Worm (Caenorhabditis elegans) whole organism, L2 larva: ENCODE results near the gene T19H12.15.
A peak's percentile ranks its signal among the peaks of the same experiment; 100 is the strongest.

Experiments used
- C34F6.9 ChIP-seq: fragments of 150-350 bp; optimal IDR thresholded peaks from 2 replicates; lab custom pipeline; 2014; ENCODE audit warnings: missing biosample characterization, missing genetic modification characterization
- F13H6.1 ChIP-seq: sonication (generic microtip); optimal IDR thresholded peaks from 2 replicates; lab custom pipeline; 2016; ENCODE audit warnings: missing genetic modification characterization, missing compliant biosample characterization
- Y55F3AM.14 ChIP-seq: fragments of 200-800 bp; sonication (Bioruptor generic); optimal IDR thresholded peaks from 2 replicates; lab custom pipeline; 2018; ENCODE audit warnings: mild to moderate bottlenecking, missing genetic modification characterization, missing compliant biosample characterization
- alr-1 ChIP-seq: fragments of 150-350 bp; optimal IDR thresholded peaks from 2 replicates; lab custom pipeline; 2014; ENCODE audit warnings: missing biosample characterization, missing genetic modification characterization
- blmp-1 ChIP-seq: sonication (generic microtip); optimal IDR thresholded peaks from 2 replicates; lab custom pipeline; 2017; ENCODE audit warnings: missing genetic modification characterization, mild to moderate bottlenecking, missing compliant biosample characterization, antibody characterized with exemption, moderate library complexity; ENCODE audit not compliant: insufficient read depth
- ceh-16 ChIP-seq: fragments of 150-350 bp; optimal IDR thresholded peaks from 2 replicates; lab custom pipeline; 2014; ENCODE audit warnings: missing biosample characterization, missing genetic modification characterization
- ceh-82 ChIP-seq: fragments of 150-350 bp; optimal IDR thresholded peaks from 2 replicates; lab custom pipeline; 2014; ENCODE audit warnings: missing biosample characterization, missing genetic modification characterization
- crh-2 ChIP-seq: sonication (generic microtip); optimal IDR thresholded peaks from 2 replicates; lab custom pipeline; 2017; ENCODE audit warnings: missing biosample characterization, missing genetic modification characterization
- dmd-4 ChIP-seq: sonication (generic microtip); optimal IDR thresholded peaks from 2 replicates; lab custom pipeline; 2017; ENCODE audit warnings: missing biosample characterization, missing genetic modification characterization
- elt-3 ChIP-seq: sonication (generic microtip); optimal IDR thresholded peaks from 2 replicates; lab custom pipeline; 2017; ENCODE audit warnings: missing biosample characterization, missing genetic modification characterization
- fos-1 ChIP-seq: fragments of 150-350 bp; optimal IDR thresholded peaks from 2 replicates; lab custom pipeline; 2014; ENCODE audit warnings: missing biosample characterization, missing genetic modification characterization
- gmeb-1 ChIP-seq: fragments of 150-350 bp; optimal IDR thresholded peaks from 2 replicates; lab custom pipeline; 2014; ENCODE audit warnings: missing biosample characterization, missing genetic modification characterization
- lin-11 ChIP-seq: fragments of 150-350 bp; sonication (generic microtip); optimal IDR thresholded peaks from 2 replicates; lab custom pipeline; 2014; ENCODE audit warnings: missing biosample characterization, missing genetic modification characterization, inconsistent platforms, mixed read lengths
- lin-13 ChIP-seq: fragments of 150-350 bp; optimal IDR thresholded peaks from 2 replicates; lab custom pipeline; 2014; ENCODE audit warnings: missing biosample characterization, missing genetic modification reagents, missing genetic modification characterization
- lsy-2 ChIP-seq, 2 experiments: fragments of 150-350 bp in 1 of 2; sonication (generic microtip) in 1 of 2; optimal IDR thresholded peaks; 2 replicates each; lab custom pipeline; 2014 to 2017; ENCODE audit warnings: missing biosample characterization in 2 of 2, missing genetic modification characterization in 2 of 2
- mab-5 ChIP-seq: fragments of 150-350 bp; optimal IDR thresholded peaks from 2 replicates; lab custom pipeline; 2014; ENCODE audit warnings: missing biosample characterization, missing genetic modification characterization
- mdl-1 ChIP-seq, 2 experiments: fragments of 150-350 bp in 1 of 2; sonication (generic microtip) in 1 of 2; optimal IDR thresholded peaks; 2 replicates each; lab custom pipeline; 2017; ENCODE audit warnings: missing biosample characterization in 2 of 2, missing genetic modification characterization in 2 of 2
- nhr-10 ChIP-seq: sonication (generic microtip); optimal IDR thresholded peaks from 2 replicates; lab custom pipeline; 2017; ENCODE audit warnings: missing biosample characterization, missing genetic modification characterization
- nhr-11 ChIP-seq: fragments of 150-350 bp; optimal IDR thresholded peaks from 2 replicates; lab custom pipeline; 2014; ENCODE audit warnings: missing biosample characterization, missing genetic modification characterization
- nhr-129 ChIP-seq: fragments of 150-350 bp; optimal IDR thresholded peaks from 2 replicates; lab custom pipeline; 2014; ENCODE audit warnings: missing biosample characterization, missing genetic modification characterization
- nhr-237 ChIP-seq: fragments of 150-350 bp; optimal IDR thresholded peaks from 2 replicates; lab custom pipeline; 2014; ENCODE audit warnings: missing biosample characterization, missing genetic modification characterization
- nhr-25 ChIP-seq: fragments of 150-350 bp; sonication (generic microtip); optimal IDR thresholded peaks from 3 replicates; lab custom pipeline; 2014; ENCODE audit warnings: missing biosample characterization, missing genetic modification characterization
- peb-1 ChIP-seq: fragments of 150-350 bp; optimal IDR thresholded peaks from 2 replicates; lab custom pipeline; 2014; ENCODE audit warnings: missing biosample characterization, missing genetic modification characterization
- sma-3 ChIP-seq: sonication (generic microtip); optimal IDR thresholded peaks from 2 replicates; lab custom pipeline; 2016; ENCODE audit warnings: missing genetic modification reagents, missing genetic modification characterization, missing compliant biosample characterization
- sma-9 ChIP-seq, 2 experiments: fragments of 150-350 bp in 1 of 2; sonication (generic microtip) in 1 of 2; optimal IDR thresholded peaks; 2 replicates each; lab custom pipeline; 2014 to 2016; ENCODE audit warnings: missing genetic modification characterization in 2 of 2, mild to moderate bottlenecking in 1 of 2, missing biosample characterization in 1 of 2, missing compliant biosample characterization in 1 of 2, missing genetic modification reagents in 1 of 2, moderate library complexity in 1 of 2
- snpc-4 ChIP-seq: fragments of 150-350 bp; optimal IDR thresholded peaks from 2 replicates; lab custom pipeline; 2014; ENCODE audit warnings: missing biosample characterization, missing genetic modification characterization
- unc-39 ChIP-seq: fragments of 150-350 bp; optimal IDR thresholded peaks from 2 replicates; lab custom pipeline; 2014; ENCODE audit warnings: missing biosample characterization, missing genetic modification characterization
- unc-55 ChIP-seq: fragments of 150-350 bp; sonication (generic microtip); optimal IDR thresholded peaks from 3 replicates; lab custom pipeline; 2014; ENCODE audit warnings: missing biosample characterization, missing genetic modification reagents, missing genetic modification characterization
- unc-62 ChIP-seq: fragments of 150-350 bp; optimal IDR thresholded peaks from 2 replicates; lab custom pipeline; 2014; ENCODE audit warnings: missing biosample characterization, missing genetic modification reagents, missing genetic modification characterization
- zag-1 ChIP-seq: fragments of 150-350 bp; optimal IDR thresholded peaks from 2 replicates; lab custom pipeline; 2014; ENCODE audit warnings: missing biosample characterization, missing genetic modification characterization
- ztf-1 ChIP-seq: fragments of 200-800 bp; sonication (Bioruptor generic); conservative IDR thresholded peaks from 2 replicates; pipeline ENCODE4 v1.3.6; 2022; ENCODE audit warnings: missing genetic modification characterization, missing compliant biosample characterization
- ztf-4 ChIP-seq: fragments of 150-350 bp; optimal IDR thresholded peaks from 2 replicates; lab custom pipeline; 2014; ENCODE audit warnings: missing biosample characterization, missing genetic modification characterization

The T19H12.15 gene

DNA sequence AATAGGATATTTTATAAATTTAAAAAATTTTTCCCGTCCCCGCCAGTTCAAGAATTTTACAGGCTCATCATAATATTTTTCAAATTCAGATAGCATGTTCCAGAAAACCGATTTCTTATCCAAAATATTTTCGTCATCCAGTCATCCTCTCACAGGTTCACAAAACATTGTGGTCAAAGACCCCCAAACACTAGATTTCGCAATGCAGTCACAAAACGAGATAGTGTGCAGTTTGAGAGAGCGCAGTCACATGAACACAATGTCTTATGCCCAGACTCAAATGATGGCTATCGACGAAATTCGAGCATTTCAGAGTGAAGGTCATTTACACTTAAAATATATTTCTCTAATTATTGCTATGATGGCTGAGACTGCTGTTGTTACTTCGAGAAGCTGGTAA, 34.6 kb downstream of the T19H12.15 start, which contains the start of gene abhd-5.2:
TSS of gene abhd-5.2 (plus strand) at position 95 of the 400 bp plus-strand sequence.
- TF ChIP-seq ztf-1 (GFP tag; lab: Robert Waterston, UW) (no peak), fos-1 (peak; percentile 60), nhr-10 (tag; lab: Kevin White, UChicago) (no peak), snpc-4 (tag; lab: Kevin White, UChicago) (no peak), Y55F3AM.14 (no peak), nhr-11 (no peak), sma-3 (peak; percentile 12), nhr-25 (peak; percentile 7), F13H6.1 (tag; lab: Kevin White, UChicago) (peak; percentile 25), sma-9 (GFP tag; optimal IDR thresholded peaks at IDR 0.05; lab: Kevin White, UChicago) (peak; percentile 45), sma-9 (tag; optimal IDR thresholded peaks at IDR 0.05; lab: Kevin White, UChicago) (no peak), gmeb-1 (tag; lab: Kevin White, UChicago) (peak; percentile 71), crh-2 (peak; percentile 45), mdl-1 (tag; optimal IDR thresholded peaks at IDR 0.05; lab: Kevin White, UChicago) (no peak), unc-55 (GFP tag; lab: Kevin White, UChicago) (peak; percentile 66), C34F6.9 (tag; lab: Kevin White, UChicago) (peak; percentile 83), nhr-129 (peak; percentile 79), lsy-2 (tag; optimal IDR thresholded peaks at IDR 0.05; lab: Kevin White, UChicago) (peak in 1 of 2 experiments; percentile 61), nhr-237 (tag; lab: Kevin White, UChicago) (no peak), unc-62 (GFP tag; lab: Kevin White, UChicago) (no peak), dmd-4 (no peak)

DNA sequence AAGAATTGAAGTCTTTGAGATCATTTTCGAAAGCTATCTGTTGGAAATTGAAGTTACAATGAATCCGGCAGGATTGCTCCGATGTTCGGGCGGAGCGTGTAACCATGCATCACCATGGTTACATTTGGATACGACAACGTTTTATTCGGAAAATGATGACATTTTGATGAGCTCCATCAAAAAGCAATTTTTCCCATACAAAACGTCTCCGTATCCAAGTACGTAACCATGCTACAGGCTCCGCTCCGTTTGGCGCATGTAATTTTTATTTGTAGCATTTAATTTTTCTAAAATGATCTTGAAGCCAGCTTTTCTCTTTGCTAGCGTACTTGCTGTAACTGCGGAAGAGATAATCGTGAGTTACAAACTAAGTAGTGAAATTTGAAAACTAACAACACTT, 36.6 kb downstream of the T19H12.15 start, which contains the start of the genes cwp-2 and cwp-3:
TSS of gene cwp-2 (minus strand) at position 101 of the 400 bp plus-strand sequence.
TSS of gene cwp-3 (plus strand) at position 293 of the 400 bp plus-strand sequence.
- TF ChIP-seq mab-5 (no peak), unc-62 (GFP tag; lab: Kevin White, UChicago) (no peak), ztf-4 (tag; lab: Kevin White, UChicago) (no peak), sma-9 (GFP tag; optimal IDR thresholded peaks at IDR 0.05; lab: Kevin White, UChicago) (no peak), sma-9 (tag; optimal IDR thresholded peaks at IDR 0.05; lab: Kevin White, UChicago) (no peak), nhr-25 (no peak), crh-2 (no peak), F13H6.1 (tag; lab: Kevin White, UChicago) (no peak), nhr-129 (no peak), zag-1 (tag; lab: Kevin White, UChicago) (no peak), nhr-237 (tag; lab: Kevin White, UChicago) (no peak), mdl-1 (tag; optimal IDR thresholded peaks at IDR 0.05; lab: Kevin White, UChicago) (no peak), lsy-2 (tag; optimal IDR thresholded peaks at IDR 0.05; lab: Kevin White, UChicago) (no peak), ceh-16 (no peak), dmd-4 (no peak), lin-11 (tag; lab: Kevin White, UChicago) (no peak)
- TF ChIP-seq, all 48 proteins: peak for 0

DNA sequence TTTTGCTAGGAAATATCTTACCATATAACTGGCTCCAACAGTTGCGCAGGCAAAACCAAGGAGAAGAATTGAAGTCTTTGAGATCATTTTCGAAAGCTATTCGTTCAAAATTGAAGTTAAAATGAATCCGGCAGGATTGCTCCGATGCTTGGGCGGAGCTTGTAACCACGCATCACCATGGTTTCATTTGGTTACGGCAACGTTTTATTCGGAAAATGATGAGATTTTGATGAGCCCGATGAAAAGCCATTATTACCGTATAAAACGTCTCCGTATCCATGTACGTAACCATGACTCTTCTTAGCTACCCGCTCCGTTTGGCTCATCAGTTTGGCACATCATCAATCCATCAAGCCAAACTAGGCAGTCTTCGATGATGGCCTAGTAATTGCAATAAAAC, 38.0 kb downstream of the T19H12.15 start, which contains the start of gene cwp-1:
TSS of gene cwp-1 (minus strand) at position 101 of the 400 bp plus-strand sequence.
- TF ChIP-seq gmeb-1 (tag; lab: Kevin White, UChicago) (no peak), unc-55 (GFP tag; lab: Kevin White, UChicago) (no peak), zag-1 (tag; lab: Kevin White, UChicago) (no peak), peb-1 (tag; lab: Kevin White, UChicago) (no peak), dmd-4 (no peak), crh-2 (no peak), ztf-1 (GFP tag; lab: Robert Waterston, UW) (no peak), alr-1 (tag; lab: Kevin White, UChicago) (no peak), mab-5 (no peak), C34F6.9 (tag; lab: Kevin White, UChicago) (no peak), ceh-82 (tag; lab: Kevin White, UChicago) (no peak), lin-13 (no peak), nhr-25 (no peak), elt-3 (tag; lab: Kevin White, UChicago) (no peak), unc-62 (GFP tag; lab: Kevin White, UChicago) (no peak)
- TF ChIP-seq, all 48 proteins: peak for 0

DNA sequence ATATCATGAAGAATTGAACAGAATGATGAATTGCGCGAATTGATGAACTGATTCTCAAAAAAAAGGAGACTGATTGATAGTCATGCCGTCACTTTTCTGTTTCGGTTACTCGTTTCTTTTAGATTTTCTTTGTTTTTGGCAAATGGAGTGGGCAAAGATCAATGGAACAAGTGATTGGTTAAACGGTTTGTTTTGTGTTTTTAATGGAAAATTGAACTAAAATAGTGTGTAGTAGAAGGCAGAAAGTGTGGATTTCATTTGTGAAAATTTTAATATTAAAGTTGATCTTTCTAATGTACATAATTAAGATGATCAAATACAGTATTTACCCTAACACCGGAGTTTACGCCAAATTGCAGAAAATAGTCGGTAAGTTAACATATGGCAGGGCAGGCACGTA, 39.2 kb downstream of the T19H12.15 start, which contains the start of gene nas-9:
TSS of gene nas-9 (minus strand) at position 101 of the 400 bp plus-strand sequence.
- no peak for TF ChIP-seq blmp-1 (tag; lab: Kevin White, UChicago)
- no peak for TF ChIP-seq unc-39 (tag; lab: Kevin White, UChicago)
- no peak for TF ChIP-seq F13H6.1 (tag; lab: Kevin White, UChicago)
- no peak for TF ChIP-seq alr-1 (tag; lab: Kevin White, UChicago)
- no peak for TF ChIP-seq sma-9 (GFP tag; optimal IDR thresholded peaks at IDR 0.05; lab: Kevin White, UChicago)
- no peak for TF ChIP-seq sma-9 (tag; optimal IDR thresholded peaks at IDR 0.05; lab: Kevin White, UChicago)
